Worm (Caenorhabditis elegans) whole organism, L2 larva: ENCODE measurements around the gene F11E6.8.

Experiments
- C34F6.9 ChIP-seq: fragments of 150-350 bp; optimal IDR thresholded peaks from 2 replicates; lab custom pipeline; 2014; ENCODE audit warnings: missing biosample characterization, missing genetic modification characterization
- F13H6.1 ChIP-seq: sonication (generic microtip); optimal IDR thresholded peaks from 2 replicates; lab custom pipeline; 2016; ENCODE audit warnings: missing genetic modification characterization, missing compliant biosample characterization
- R02D3.7 ChIP-seq: fragments of 150-350 bp; optimal IDR thresholded peaks from 2 replicates; lab custom pipeline; 2014; ENCODE audit warnings: missing biosample characterization, missing genetic modification characterization
- Y55F3AM.14 ChIP-seq: fragments of 200-800 bp; sonication (Bioruptor generic); optimal IDR thresholded peaks from 2 replicates; lab custom pipeline; 2018; ENCODE audit warnings: mild to moderate bottlenecking, missing genetic modification characterization, missing compliant biosample characterization
- alr-1 ChIP-seq: fragments of 150-350 bp; optimal IDR thresholded peaks from 2 replicates; lab custom pipeline; 2014; ENCODE audit warnings: missing biosample characterization, missing genetic modification characterization
- ama-1 ChIP-seq: fragments of 150-350 bp; optimal IDR thresholded peaks from 2 replicates; lab custom pipeline; 2018; ENCODE audit warnings: inconsistent platforms
- ceh-82 ChIP-seq: fragments of 150-350 bp; optimal IDR thresholded peaks from 2 replicates; lab custom pipeline; 2014; ENCODE audit warnings: missing biosample characterization, missing genetic modification characterization
- crh-2 ChIP-seq: sonication (generic microtip); optimal IDR thresholded peaks from 2 replicates; lab custom pipeline; 2017; ENCODE audit warnings: missing biosample characterization, missing genetic modification characterization
- dmd-4 ChIP-seq: sonication (generic microtip); optimal IDR thresholded peaks from 2 replicates; lab custom pipeline; 2017; ENCODE audit warnings: missing biosample characterization, missing genetic modification characterization
- egl-27 ChIP-seq: sonication (generic microtip); optimal IDR thresholded peaks from 3 replicates; lab custom pipeline; 2017; ENCODE audit warnings: missing biosample characterization, missing genetic modification reagents, missing genetic modification characterization
- fos-1 ChIP-seq: fragments of 150-350 bp; optimal IDR thresholded peaks from 2 replicates; lab custom pipeline; 2014; ENCODE audit warnings: missing biosample characterization, missing genetic modification characterization
- gmeb-1 ChIP-seq: fragments of 150-350 bp; optimal IDR thresholded peaks from 2 replicates; lab custom pipeline; 2014; ENCODE audit warnings: missing biosample characterization, missing genetic modification characterization
- lin-11 ChIP-seq: fragments of 150-350 bp; sonication (generic microtip); optimal IDR thresholded peaks from 2 replicates; lab custom pipeline; 2014; ENCODE audit warnings: missing biosample characterization, missing genetic modification characterization, inconsistent platforms, mixed read lengths
- lin-13 ChIP-seq: fragments of 150-350 bp; optimal IDR thresholded peaks from 2 replicates; lab custom pipeline; 2014; ENCODE audit warnings: missing biosample characterization, missing genetic modification reagents, missing genetic modification characterization
- lin-39 ChIP-seq: fragments of 150-350 bp; optimal IDR thresholded peaks from 2 replicates; lab custom pipeline; 2014; ENCODE audit warnings: missing biosample characterization, missing genetic modification reagents, missing genetic modification characterization
- lsy-2 ChIP-seq, 2 experiments: fragments of 150-350 bp in 1 of 2; sonication (generic microtip) in 1 of 2; optimal IDR thresholded peaks; 2 replicates each; lab custom pipeline; 2014 to 2017; ENCODE audit warnings: missing biosample characterization in 2 of 2, missing genetic modification characterization in 2 of 2
- mab-5 ChIP-seq: fragments of 150-350 bp; optimal IDR thresholded peaks from 2 replicates; lab custom pipeline; 2014; ENCODE audit warnings: missing biosample characterization, missing genetic modification characterization
- mbf-1 ChIP-seq: sonication (generic microtip); optimal IDR thresholded peaks from 2 replicates; lab custom pipeline; 2017; ENCODE audit warnings: missing biosample characterization, missing genetic modification characterization
- mdl-1 ChIP-seq, 2 experiments: fragments of 150-350 bp in 1 of 2; sonication (generic microtip) in 1 of 2; optimal IDR thresholded peaks; 2 replicates each; lab custom pipeline; 2017; ENCODE audit warnings: missing biosample characterization in 2 of 2, missing genetic modification characterization in 2 of 2
- nhr-10 ChIP-seq: sonication (generic microtip); optimal IDR thresholded peaks from 2 replicates; lab custom pipeline; 2017; ENCODE audit warnings: missing biosample characterization, missing genetic modification characterization
- nhr-11 ChIP-seq: fragments of 150-350 bp; optimal IDR thresholded peaks from 2 replicates; lab custom pipeline; 2014; ENCODE audit warnings: missing biosample characterization, missing genetic modification characterization
- nhr-12 ChIP-seq: fragments of 150-350 bp; optimal IDR thresholded peaks from 2 replicates; lab custom pipeline; 2014; ENCODE audit warnings: missing biosample characterization, missing genetic modification characterization
- nhr-129 ChIP-seq: fragments of 150-350 bp; optimal IDR thresholded peaks from 2 replicates; lab custom pipeline; 2014; ENCODE audit warnings: missing biosample characterization, missing genetic modification characterization
- nhr-23 ChIP-seq: fragments of 150-350 bp; optimal IDR thresholded peaks from 2 replicates; lab custom pipeline; 2014; ENCODE audit warnings: missing biosample characterization, missing genetic modification reagents, missing genetic modification characterization
- nhr-25 ChIP-seq: fragments of 150-350 bp; sonication (generic microtip); optimal IDR thresholded peaks from 3 replicates; lab custom pipeline; 2014; ENCODE audit warnings: missing biosample characterization, missing genetic modification characterization
- nhr-77 ChIP-seq: fragments of 150-350 bp; optimal IDR thresholded peaks from 2 replicates; lab custom pipeline; 2014; ENCODE audit warnings: missing biosample characterization, missing genetic modification characterization
- peb-1 ChIP-seq: fragments of 150-350 bp; optimal IDR thresholded peaks from 2 replicates; lab custom pipeline; 2014; ENCODE audit warnings: missing biosample characterization, missing genetic modification characterization
- sem-4 ChIP-seq: fragments of 150-350 bp; optimal IDR thresholded peaks from 2 replicates; lab custom pipeline; 2014; ENCODE audit warnings: missing biosample characterization, missing genetic modification reagents, missing genetic modification characterization
- sma-3 ChIP-seq: sonication (generic microtip); optimal IDR thresholded peaks from 2 replicates; lab custom pipeline; 2016; ENCODE audit warnings: missing genetic modification reagents, missing genetic modification characterization, missing compliant biosample characterization
- sma-9 ChIP-seq, 2 experiments: fragments of 150-350 bp in 1 of 2; sonication (generic microtip) in 1 of 2; optimal IDR thresholded peaks; 2 replicates each; lab custom pipeline; 2014 to 2016; ENCODE audit warnings: missing genetic modification characterization in 2 of 2, mild to moderate bottlenecking in 1 of 2, missing biosample characterization in 1 of 2, missing compliant biosample characterization in 1 of 2, missing genetic modification reagents in 1 of 2, moderate library complexity in 1 of 2
- snpc-4 ChIP-seq: fragments of 150-350 bp; optimal IDR thresholded peaks from 2 replicates; lab custom pipeline; 2014; ENCODE audit warnings: missing biosample characterization, missing genetic modification characterization
- unc-39 ChIP-seq: fragments of 150-350 bp; optimal IDR thresholded peaks from 2 replicates; lab custom pipeline; 2014; ENCODE audit warnings: missing biosample characterization, missing genetic modification characterization
- unc-55 ChIP-seq: fragments of 150-350 bp; sonication (generic microtip); optimal IDR thresholded peaks from 3 replicates; lab custom pipeline; 2014; ENCODE audit warnings: missing biosample characterization, missing genetic modification reagents, missing genetic modification characterization
- unc-62 ChIP-seq: fragments of 150-350 bp; optimal IDR thresholded peaks from 2 replicates; lab custom pipeline; 2014; ENCODE audit warnings: missing biosample characterization, missing genetic modification reagents, missing genetic modification characterization
- ztf-1 ChIP-seq: fragments of 200-800 bp; sonication (Bioruptor generic); conservative IDR thresholded peaks from 2 replicates; pipeline ENCODE4 v1.3.6; 2022; ENCODE audit warnings: missing genetic modification characterization, missing compliant biosample characterization
- ztf-11 ChIP-seq: sonication (generic microtip); optimal IDR thresholded peaks from 2 replicates; lab custom pipeline; 2017; ENCODE audit warnings: missing biosample characterization, missing genetic modification characterization

Gene F11E6.8

DNA sequence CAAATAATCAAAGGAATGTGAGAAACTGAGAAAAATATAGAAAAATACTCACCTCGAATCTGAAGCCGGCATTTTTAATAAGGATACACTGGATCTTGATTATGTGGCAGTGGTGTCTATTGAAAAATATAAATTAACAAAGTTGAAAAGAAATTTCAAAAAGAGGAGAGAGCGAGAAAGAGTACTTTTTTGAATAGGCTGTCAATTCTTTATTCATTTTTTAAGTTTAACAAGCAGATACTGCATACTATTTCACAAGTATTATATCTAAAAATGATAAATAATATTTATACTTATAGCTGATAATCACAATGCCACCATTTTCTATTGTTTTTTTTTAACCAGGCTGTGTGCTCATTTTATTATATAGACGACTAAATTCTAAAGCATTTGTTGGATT, 32.6 kb downstream of the F11E6.8 start, which contains the start of gene npr-26:
TSS of gene npr-26 (minus strand) at position 101 of the 400 bp plus-strand sequence.
- TF ChIP-seq lin-39 (tag; lab: Kevin White, UChicago) (no peak), snpc-4 (no peak), unc-55 (GFP tag; lab: Kevin White, UChicago) (no peak), Y55F3AM.14 (GFP tag; lab: Kevin White, UChicago) (no peak)

DNA sequence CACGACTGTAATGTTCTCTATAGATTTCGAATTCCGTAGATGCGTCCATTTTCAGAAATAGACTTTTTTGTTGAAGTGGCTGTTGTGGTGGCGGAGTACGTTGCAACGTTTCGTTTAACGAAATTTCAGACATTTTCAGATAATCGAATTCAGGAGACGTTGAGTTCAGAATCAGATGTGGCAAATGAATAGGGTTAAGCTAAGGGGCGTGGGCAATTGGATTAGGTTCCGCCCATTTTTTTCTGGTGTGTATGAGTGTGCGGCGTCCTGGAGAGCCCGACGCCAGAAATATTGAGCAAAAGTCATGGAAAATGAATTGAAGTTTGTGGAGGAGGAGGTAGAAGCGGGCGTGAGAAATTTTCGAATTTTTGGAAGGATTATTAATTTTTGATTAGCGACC, 37.0 kb downstream of the F11E6.8 start:
- TF ChIP-seq nhr-77 (tag; lab: Kevin White, UChicago) (no peak), sma-3 (no peak), fos-1 (tag; lab: Kevin White, UChicago) (no peak), egl-27 (tag; lab: Kevin White, UChicago) (no peak), crh-2 (no peak), R02D3.7 (tag; lab: Kevin White, UChicago) (no peak), nhr-129 (no peak), ztf-11 (no peak), unc-39 (tag; lab: Kevin White, UChicago) (no peak), snpc-4 (no peak), ama-1 (lab: Kevin White, UChicago) (no peak), lin-11 (tag; lab: Kevin White, UChicago) (no peak), F13H6.1 (tag; lab: Kevin White, UChicago) (no peak), mbf-1 (tag; lab: Kevin White, UChicago) (no peak), ceh-82 (tag; lab: Kevin White, UChicago) (no peak), lin-39 (tag; lab: Kevin White, UChicago) (no peak)

DNA sequence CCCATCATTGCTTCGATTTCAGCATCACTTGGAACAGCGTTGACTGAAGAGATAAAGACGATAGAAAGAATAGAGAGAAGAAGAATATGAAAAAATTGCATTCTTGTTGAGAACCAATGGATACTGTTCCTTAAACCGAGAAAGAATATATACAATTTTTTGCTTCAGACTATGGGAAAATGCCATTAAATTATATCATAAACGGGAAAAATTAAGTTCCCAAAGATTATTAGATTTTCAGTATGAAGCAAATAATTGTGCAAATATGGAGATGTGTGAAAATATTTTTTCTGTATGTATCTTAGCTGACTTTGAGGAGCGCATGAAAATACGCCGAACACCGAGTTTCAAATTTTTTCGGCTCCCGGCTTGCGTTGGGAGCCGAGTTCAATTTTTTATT, 42.9 kb downstream of the F11E6.8 start, which contains the start of gene T02D1.9:
TSS of gene T02D1.9 (minus strand) at position 101 of the 400 bp plus-strand sequence.
- TF ChIP-seq C34F6.9 (tag; lab: Kevin White, UChicago) (no peak), lin-13 (GFP tag; lab: Kevin White, UChicago) (no peak), unc-39 (tag; lab: Kevin White, UChicago) (no peak), unc-55 (GFP tag; lab: Kevin White, UChicago) (no peak), alr-1 (no peak), sem-4 (tag; lab: Kevin White, UChicago) (no peak), lsy-2 (tag; optimal IDR thresholded peaks at IDR 0.05; lab: Kevin White, UChicago) (no peak), fos-1 (tag; lab: Kevin White, UChicago) (no peak), unc-62 (no peak), F13H6.1 (tag; lab: Kevin White, UChicago) (no peak), sma-9 (GFP tag; optimal IDR thresholded peaks at IDR 0.05; lab: Kevin White, UChicago) (no peak), sma-9 (tag; optimal IDR thresholded peaks at IDR 0.05; lab: Kevin White, UChicago) (no peak), nhr-77 (tag; lab: Kevin White, UChicago) (no peak), gmeb-1 (tag; lab: Kevin White, UChicago) (no peak), mdl-1 (tag; optimal IDR thresholded peaks at IDR 0.05; lab: Kevin White, UChicago) (no peak)

DNA sequence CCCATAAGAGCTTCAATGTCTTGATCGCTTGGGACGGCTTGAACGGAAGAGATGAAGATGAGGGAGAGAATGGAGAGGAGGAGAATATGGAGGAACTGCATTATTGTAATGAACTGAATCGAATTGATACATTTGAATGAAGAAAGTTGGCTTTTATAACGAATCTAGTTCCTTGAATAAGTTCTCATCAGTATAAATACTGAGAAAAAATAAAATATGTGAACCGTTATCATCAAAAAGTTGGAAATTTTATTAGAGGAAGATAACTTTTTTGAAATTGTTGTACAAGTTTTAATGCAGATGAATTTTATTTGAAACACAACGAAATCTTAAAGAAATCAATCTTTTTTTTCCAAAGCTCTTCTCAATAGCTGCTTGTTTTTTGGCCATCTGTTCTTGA, 43.3 kb downstream of the F11E6.8 start, which contains the start of gene T02D1.7:
TSS of gene T02D1.7 (minus strand) at position 101 of the 400 bp plus-strand sequence.
- TF ChIP-seq peb-1 (tag; lab: Kevin White, UChicago) (no peak), Y55F3AM.14 (GFP tag; lab: Kevin White, UChicago) (no peak), nhr-12 (tag; lab: Kevin White, UChicago) (no peak), dmd-4 (tag; lab: Kevin White, UChicago) (no peak), unc-39 (tag; lab: Kevin White, UChicago) (no peak), nhr-23 (no peak), nhr-25 (no peak), ztf-1 (no peak), egl-27 (tag; lab: Kevin White, UChicago) (no peak), nhr-10 (tag; lab: Kevin White, UChicago) (no peak), ama-1 (lab: Kevin White, UChicago) (no peak), alr-1 (no peak), nhr-11 (no peak), lsy-2 (tag; optimal IDR thresholded peaks at IDR 0.05; lab: Kevin White, UChicago) (no peak), mab-5 (tag; lab: Kevin White, UChicago) (no peak)
